Worm (Caenorhabditis elegans) whole organism, L2 larva: ENCODE measurements around the gene act-1.

Source experiments
- dmd-4 ChIP-seq: sonication (generic microtip); optimal IDR thresholded peaks from 2 replicates; lab custom pipeline; 2017; ENCODE audit warnings: missing biosample characterization, missing genetic modification characterization
- lin-13 ChIP-seq: fragments of 150-350 bp; optimal IDR thresholded peaks from 2 replicates; lab custom pipeline; 2014; ENCODE audit warnings: missing biosample characterization, missing genetic modification reagents, missing genetic modification characterization
- nhr-10 ChIP-seq: sonication (generic microtip); optimal IDR thresholded peaks from 2 replicates; lab custom pipeline; 2017; ENCODE audit warnings: missing biosample characterization, missing genetic modification characterization
- nhr-11 ChIP-seq: fragments of 150-350 bp; optimal IDR thresholded peaks from 2 replicates; lab custom pipeline; 2014; ENCODE audit warnings: missing biosample characterization, missing genetic modification characterization
- skn-1 ChIP-seq: sonication (generic microtip); optimal IDR thresholded peaks from 2 replicates; lab custom pipeline; 2017; ENCODE audit warnings: missing biosample characterization, missing genetic modification characterization

ce11 chrV:11063115-11063514 lies 17.7 kb upstream of the act-1 start, which contains the start of gene T04C12.9:
- TF ChIP-seq dmd-4 (tag; lab: Kevin White, UChicago) = no peak
- no peak for TF ChIP-seq skn-1
- no peak for TF ChIP-seq nhr-10 (tag; lab: Kevin White, UChicago)
- no peak for TF ChIP-seq lin-13
- TF ChIP-seq nhr-11 = no peak
